Fruit fly (Drosophila melanogaster) whole organism, adult: ENCODE measurements around the gene CG1116.

ENCODE experiments used
- CG11617 ChIP-seq: fragments of 200-800 bp; sonication (Bioruptor generic); optimal IDR thresholded peaks from 2 replicates; lab custom pipeline; 2017; ENCODE audit warnings: mild to moderate bottlenecking, missing biosample characterization, missing genetic modification reagents, missing genetic modification characterization
- CG12768 ChIP-seq: fragments of 200-800 bp; sonication (Bioruptor generic); optimal IDR thresholded peaks from 2 replicates; lab custom pipeline; 2017; ENCODE audit warnings: missing biosample characterization, missing genetic modification characterization, mild to moderate bottlenecking, moderate library complexity, missing genetic modification reagents
- CG14711 ChIP-seq: fragments of 200-800 bp; sonication (Bioruptor generic); optimal IDR thresholded peaks from 2 replicates; lab custom pipeline; 2018; ENCODE audit warnings: missing biosample characterization, mild to moderate bottlenecking, missing genetic modification characterization, moderate library complexity
- CG1620 ChIP-seq: fragments of 200-800 bp; sonication (Bioruptor generic); optimal IDR thresholded peaks from 2 replicates; lab custom pipeline; 2016; ENCODE audit warnings: missing biosample characterization, missing genetic modification characterization
- CG33017 ChIP-seq: fragments of 200-800 bp; sonication (Bioruptor generic); optimal IDR thresholded peaks from 2 replicates; lab custom pipeline; 2018; ENCODE audit warnings: missing biosample characterization, mild to moderate bottlenecking, missing genetic modification characterization, moderate library complexity
- CG5204 ChIP-seq: fragments of 200-800 bp; sonication (Bioruptor generic); optimal IDR thresholded peaks from 2 replicates; lab custom pipeline; 2016; ENCODE audit warnings: missing biosample characterization, missing genetic modification characterization
- CG7045 ChIP-seq: fragments of 200-800 bp; sonication (Bioruptor generic); optimal IDR thresholded peaks from 2 replicates; lab custom pipeline; 2017; ENCODE audit warnings: missing biosample characterization, mild to moderate bottlenecking, missing genetic modification characterization
- CG7101 ChIP-seq: fragments of 200-800 bp; sonication (Bioruptor generic); optimal IDR thresholded peaks from 2 replicates; lab custom pipeline; 2018; ENCODE audit warnings: missing biosample characterization, mild to moderate bottlenecking, missing genetic modification characterization, moderate library complexity
- Clk ChIP-seq: fragments of 200-800 bp; sonication (Bioruptor generic); optimal IDR thresholded peaks from 2 replicates; lab custom pipeline; 2017; ENCODE audit warnings: missing biosample characterization, missing genetic modification characterization
- Crg-1 ChIP-seq: fragments of 200-800 bp; sonication (Bioruptor generic); optimal IDR thresholded peaks from 2 replicates; lab custom pipeline; 2016; ENCODE audit warnings: missing biosample characterization, missing genetic modification characterization
- Hr96 ChIP-seq: fragments of 200-800 bp; sonication (Bioruptor generic); optimal IDR thresholded peaks from 2 replicates; lab custom pipeline; 2016; ENCODE audit warnings: missing biosample characterization, missing genetic modification characterization
- Mnt ChIP-seq: fragments of 200-800 bp; sonication (Bioruptor generic); optimal IDR thresholded peaks from 2 replicates; lab custom pipeline; 2016; ENCODE audit warnings: missing biosample characterization, mild to moderate bottlenecking, missing genetic modification characterization
- bab1 ChIP-seq: fragments of 200-800 bp; sonication (Bioruptor generic); optimal IDR thresholded peaks from 3 replicates; lab custom pipeline; 2019; ENCODE audit warnings: missing biosample characterization, mild to moderate bottlenecking, missing genetic modification characterization, moderate library complexity
- cic ChIP-seq: fragments of 200-800 bp; sonication (Bioruptor generic); optimal IDR thresholded peaks from 2 replicates; lab custom pipeline; 2017; ENCODE audit warnings: missing biosample characterization, mild to moderate bottlenecking, missing genetic modification characterization, moderate library complexity
- cnc ChIP-seq, 2 experiments: fragments of >200 bp; optimal IDR thresholded peaks; 2 replicates each; lab custom pipeline; 2017
- kay ChIP-seq: fragments of 200-800 bp; sonication (Bioruptor generic); peaks from one replicate; lab custom pipeline; 2016; ENCODE audit warnings: missing biosample characterization, missing genetic modification characterization, borderline replicate concordance
- ovo ChIP-seq: fragments of 200-800 bp; sonication (Bioruptor generic); optimal IDR thresholded peaks from 2 replicates; lab custom pipeline; 2016; ENCODE audit warnings: missing biosample characterization, missing genetic modification characterization
- pad ChIP-seq: fragments of 200-800 bp; sonication (Bioruptor generic); optimal IDR thresholded peaks from 3 replicates; lab custom pipeline; 2017; ENCODE audit warnings: missing biosample characterization, missing genetic modification characterization, mild to moderate bottlenecking, moderate library complexity, missing genetic modification reagents
- tj ChIP-seq: fragments of 200-800 bp; sonication (Bioruptor generic); optimal IDR thresholded peaks from 3 replicates; lab custom pipeline; 2017; ENCODE audit warnings: missing biosample characterization, mild to moderate bottlenecking, missing genetic modification characterization, moderate library complexity
- toe ChIP-seq: fragments of 200-800 bp; sonication (Bioruptor generic); optimal IDR thresholded peaks from 2 replicates; lab custom pipeline; 2016; ENCODE audit warnings: missing biosample characterization, missing genetic modification characterization

Gene CG1116

dm6 chr3R:5211401-5211800 lies 8.1 kb upstream of the CG1116 start:
- TF ChIP-seq Clk (GFP tag; lab: Kevin White, UChicago) = no peak
- TF ChIP-seq pad (GFP tag; lab: Kevin White, UChicago) = no peak
- no peak for TF ChIP-seq CG7045 (GFP tag; lab: Kevin White, UChicago)
- no peak for TF ChIP-seq CG33017 (tag; lab: Kevin White, UChicago)
- TF ChIP-seq toe (GFP tag; lab: Kevin White, UChicago) = no peak
- TF ChIP-seq CG11617 (GFP tag; lab: Kevin White, UChicago) = no peak
- TF ChIP-seq bab1 (GFP tag; lab: Kevin White, UChicago) = no peak
- TF ChIP-seq Crg-1 = no peak
- no peak for TF ChIP-seq CG5204
- no peak for TF ChIP-seq CG12768 (GFP tag; lab: Kevin White, UChicago)
- no peak for TF ChIP-seq Mnt (GFP tag; lab: Kevin White, UChicago)
- no peak for TF ChIP-seq tj (GFP tag; lab: Kevin White, UChicago)
- TF ChIP-seq Hr96 (GFP tag; lab: Kevin White, UChicago) = no peak
- no peak for TF ChIP-seq CG7101 (tag; lab: Kevin White, UChicago)

dm6 chr3R:5211901-5212758 lies 7.3 kb upstream of the CG1116 start:
- no peak for TF ChIP-seq toe (GFP tag; lab: Kevin White, UChicago)
- TF ChIP-seq CG7045 (GFP tag; lab: Kevin White, UChicago) = no peak
- no peak for TF ChIP-seq Clk (GFP tag; lab: Kevin White, UChicago)
- TF ChIP-seq Mnt (GFP tag; lab: Kevin White, UChicago) = no peak
- no peak for TF ChIP-seq Crg-1
- TF ChIP-seq cnc (optimal IDR thresholded peaks at IDR 0.05; lab: Kevin White, UChicago) = no peak
- no peak for TF ChIP-seq tj (GFP tag; lab: Kevin White, UChicago)
- no peak for TF ChIP-seq CG1620 (GFP tag; lab: Kevin White, UChicago)
- no peak for TF ChIP-seq cic (GFP tag; lab: Kevin White, UChicago)
- no peak for TF ChIP-seq pad (GFP tag; lab: Kevin White, UChicago)
- TF ChIP-seq CG14711 (tag; lab: Kevin White, UChicago) = no peak
- no peak for TF ChIP-seq ovo
- no peak for TF ChIP-seq CG7101 (tag; lab: Kevin White, UChicago)
- TF ChIP-seq CG5204 = no peak
- TF ChIP-seq kay (GFP tag; lab: Kevin White, UChicago) = no peak
- TF ChIP-seq CG12768 (GFP tag; lab: Kevin White, UChicago) = no peak
- TF ChIP-seq bab1 (GFP tag; lab: Kevin White, UChicago) = no peak
- TF ChIP-seq CG33017 (tag; lab: Kevin White, UChicago) = no peak

- TF ChIP-seq cnc (optimal IDR thresholded peaks at IDR 0.05; lab: Kevin White, UChicago) = no peak
- TF ChIP-seq CG1620 (GFP tag; lab: Kevin White, UChicago) = no peak
Measured at dm6 chr3R:5212759-5213053, 6.8 kb upstream of the CG1116 start.

- TF ChIP-seq Clk (GFP tag; lab: Kevin White, UChicago) (no peak), Mnt (GFP tag; lab: Kevin White, UChicago) (no peak), bab1 (GFP tag; lab: Kevin White, UChicago) (no peak), tj (GFP tag; lab: Kevin White, UChicago) (peak; percentile 31)
Measured at dm6 chr3R:5213309-5213708, 6.1 kb upstream of the CG1116 start.

dm6 chr3R:5214162-5214916 lies 5.1 kb upstream of the CG1116 start:
- TF ChIP-seq CG7101 (tag; lab: Kevin White, UChicago) (no peak), tj (GFP tag; lab: Kevin White, UChicago) (peak; percentile 90), CG7045 (GFP tag; lab: Kevin White, UChicago) (no peak)

dm6 chr3R:5215334-5216307 lies 3.8 kb upstream of the CG1116 start:
- TF ChIP-seq Crg-1 (peak; percentile 96), CG11617 (GFP tag; lab: Kevin White, UChicago) (peak; percentile 87), cic (GFP tag; lab: Kevin White, UChicago) (peak; percentile 92), CG7045 (GFP tag; lab: Kevin White, UChicago) (peak; percentile 90), bab1 (GFP tag; lab: Kevin White, UChicago) (peak; percentile 94), cnc (optimal IDR thresholded peaks at IDR 0.05; lab: Kevin White, UChicago) (no peak), toe (GFP tag; lab: Kevin White, UChicago) (peak; percentile 76), CG5204 (no peak), Clk (GFP tag; lab: Kevin White, UChicago) (peak; percentile 90), Mnt (GFP tag; lab: Kevin White, UChicago) (peak; percentile 95), CG12768 (GFP tag; lab: Kevin White, UChicago) (peak; percentile 92), CG1620 (GFP tag; lab: Kevin White, UChicago) (peak; percentile 86), pad (GFP tag; lab: Kevin White, UChicago) (peak; percentile 76), Hr96 (GFP tag; lab: Kevin White, UChicago) (peak; percentile 79), kay (GFP tag; lab: Kevin White, UChicago) (no peak), CG7101 (tag; lab: Kevin White, UChicago) (peak; percentile 88), ovo (peak; percentile 96), tj (GFP tag; lab: Kevin White, UChicago) (peak; percentile 94), CG33017 (tag; lab: Kevin White, UChicago) (peak; percentile 76), CG14711 (tag; lab: Kevin White, UChicago) (peak; percentile 77)
